Worm (Caenorhabditis elegans) whole organism, early embryonic: Measurements from ENCODE around the gene clec-181.

Source experiments
- B0310.2 ChIP-seq: sonication (generic microtip); optimal IDR thresholded peaks from 2 replicates; lab custom pipeline; 2016; ENCODE audit warnings: mild to moderate bottlenecking, missing genetic modification characterization, missing compliant biosample characterization
- F13C5.2 ChIP-seq: sonication (generic microtip); optimal IDR thresholded peaks from 2 replicates; lab custom pipeline; 2017; ENCODE audit warnings: mild to moderate bottlenecking, missing genetic modification characterization, inconsistent platforms, missing compliant biosample characterization
- aly-1 ChIP-seq: sonication (generic microtip); optimal IDR thresholded peaks from 2 replicates; lab custom pipeline; 2016; ENCODE audit warnings: missing genetic modification characterization, missing compliant biosample characterization
- ama-1 ChIP-seq: fragments of 150-350 bp; optimal IDR thresholded peaks from 2 replicates; lab custom pipeline; 2014
- ceh-13 ChIP-seq: fragments of 200-800 bp; sonication (Bioruptor generic); optimal IDR thresholded peaks from 2 replicates; lab custom pipeline; 2018; ENCODE audit warnings: mild to moderate bottlenecking, missing genetic modification characterization, missing compliant biosample characterization
- ceh-36 ChIP-seq: sonication (generic microtip); optimal IDR thresholded peaks from 2 replicates; lab custom pipeline; 2016; ENCODE audit warnings: missing genetic modification characterization, inconsistent platforms, missing compliant biosample characterization
- ets-7 ChIP-seq: sonication (generic microtip); optimal IDR thresholded peaks from 2 replicates; lab custom pipeline; 2016; ENCODE audit warnings: missing genotype, missing genetic modification characterization, missing compliant biosample characterization
- flt-1 ChIP-seq: fragments of 200-800 bp; sonication (Bioruptor generic); IDR thresholded peaks from 2 replicates; pipeline ENCODE4 v1.3.6; 2022; ENCODE audit warnings: missing genetic modification characterization, missing compliant biosample characterization
- hmbx-1 ChIP-seq: sonication (generic microtip); optimal IDR thresholded peaks from 2 replicates; lab custom pipeline; 2016; ENCODE audit warnings: mild to moderate bottlenecking, missing genetic modification characterization, missing compliant biosample characterization
- hmg-4 ChIP-seq: fragments of 200-800 bp; sonication (Bioruptor generic); optimal IDR thresholded peaks from 2 replicates; lab custom pipeline; 2018; ENCODE audit warnings: mild to moderate bottlenecking, missing genetic modification characterization, missing compliant biosample characterization
- hnd-1 ChIP-seq: sonication (generic microtip); optimal IDR thresholded peaks from 2 replicates; lab custom pipeline; 2016; ENCODE audit warnings: missing genetic modification characterization, missing compliant biosample characterization
- pes-1 ChIP-seq: fragments of 200-800 bp; sonication (Bioruptor generic); IDR thresholded peaks from 2 replicates; pipeline ENCODE4 v1.3.6; 2022; ENCODE audit warnings: missing genetic modification reagents, missing genetic modification characterization, missing compliant biosample characterization
- scrt-1 ChIP-seq: fragments of 200-800 bp; sonication (Bioruptor generic); IDR thresholded peaks from 2 replicates; pipeline ENCODE4 v1.3.6; 2022; ENCODE audit warnings: missing genetic modification characterization, missing compliant biosample characterization
- sea-1 ChIP-seq: fragments of 200-800 bp; sonication (Bioruptor generic); conservative IDR thresholded peaks from 2 replicates; pipeline ENCODE4 v1.3.6; 2022; ENCODE audit warnings: missing genetic modification characterization, missing compliant biosample characterization
- tbx-11 ChIP-seq: fragments of 200-800 bp; sonication (Bioruptor generic); IDR thresholded peaks from 2 replicates; pipeline ENCODE4 v1.3.6; 2022; ENCODE audit warnings: missing genetic modification characterization, missing compliant biosample characterization
- tbx-37 ChIP-seq: fragments of 200-800 bp; sonication (Bioruptor generic); conservative IDR thresholded peaks from 2 replicates; pipeline ENCODE4 v1.3.6; 2022; ENCODE audit warnings: missing genetic modification reagents, missing genetic modification characterization, missing compliant biosample characterization
- tra-4 ChIP-seq: sonication (generic microtip); optimal IDR thresholded peaks from 2 replicates; lab custom pipeline; 2017; ENCODE audit warnings: missing genetic modification characterization, missing compliant biosample characterization

Gene clec-181

DNA sequence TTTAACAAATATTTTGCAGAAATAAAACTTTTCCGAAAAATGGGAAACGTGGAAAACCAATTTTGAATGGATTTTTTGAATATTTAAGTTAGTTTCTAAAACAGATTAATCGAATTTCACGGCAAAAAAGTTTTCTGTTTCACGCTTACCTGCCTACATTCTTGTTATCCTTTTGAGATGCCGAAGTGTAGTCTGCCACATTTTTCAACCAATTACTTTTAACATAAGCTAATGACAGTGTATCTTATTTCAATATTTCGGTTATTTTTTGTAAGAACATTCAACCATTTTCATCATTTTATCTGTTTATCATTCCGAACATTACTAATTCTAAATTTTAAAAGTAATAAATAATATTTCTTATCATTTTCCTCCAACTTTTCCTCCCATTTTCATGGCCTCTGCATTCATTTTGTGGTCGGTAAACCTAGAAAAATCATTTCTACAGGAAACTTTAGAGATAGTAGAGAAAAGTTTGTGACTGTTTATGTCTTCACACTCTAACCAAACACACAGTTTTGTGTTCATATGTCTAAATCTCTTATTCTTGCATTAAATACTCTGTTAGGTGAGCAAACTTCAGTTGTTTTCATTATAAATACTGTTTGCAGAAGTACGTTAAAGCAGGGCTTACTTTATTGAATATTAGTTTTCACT, 16.1 kb downstream of the clec-181 start, which contains the start of the genes F42A9.17 and cyp-33E2:
Gene F42A9.17 (minus strand): TSS at position 51 of the 657 bp plus-strand sequence.
Gene cyp-33E2 (plus strand): TSS at position 449 of the 657 bp plus-strand sequence.
- TF ChIP-seq ceh-36 = no peak
- no peak for TF ChIP-seq F13C5.2 (tag; lab: Kevin White, UChicago)
- no peak for TF ChIP-seq hnd-1 (tag; lab: Kevin White, UChicago)
- TF ChIP-seq aly-1 (tag; lab: Kevin White, UChicago) = no peak
- TF ChIP-seq tbx-37 = no peak
- TF ChIP-seq tra-4 = no peak
- TF ChIP-seq tbx-11 (GFP tag; lab: Robert Waterston, UW) = no peak
- no peak for TF ChIP-seq pes-1 (GFP tag; lab: Robert Waterston, UW)
- no peak for TF ChIP-seq sea-1
- TF ChIP-seq hmg-4 (GFP tag; lab: Kevin White, UChicago) = no peak
- no peak for TF ChIP-seq scrt-1 (GFP tag; lab: Robert Waterston, UW)
- no peak for TF ChIP-seq hmbx-1 (tag; lab: Kevin White, UChicago)
- no peak for TF ChIP-seq B0310.2 (tag; lab: Kevin White, UChicago)
- TF ChIP-seq flt-1 (GFP tag; lab: Robert Waterston, UW) = no peak
- TF ChIP-seq ets-7 (tag; lab: Kevin White, UChicago) = no peak

- TF ChIP-seq tbx-37 (no peak), tbx-11 (GFP tag; lab: Robert Waterston, UW) (no peak), aly-1 (tag; lab: Kevin White, UChicago) (no peak), ama-1 (lab: Kevin White, UChicago) (no peak), F13C5.2 (tag; lab: Kevin White, UChicago) (no peak), flt-1 (GFP tag; lab: Robert Waterston, UW) (no peak), ets-7 (tag; lab: Kevin White, UChicago) (no peak), ceh-13 (GFP tag; lab: Kevin White, UChicago) (no peak), ceh-36 (no peak), sea-1 (no peak)
Observed at ce11 chrIV:8614680-8615079, 18.8 kb downstream of the clec-181 start, which contains the start of gene cyp-33E3. Gene cyp-33E3 (plus strand): TSS chrIV:8614995.

DNA sequence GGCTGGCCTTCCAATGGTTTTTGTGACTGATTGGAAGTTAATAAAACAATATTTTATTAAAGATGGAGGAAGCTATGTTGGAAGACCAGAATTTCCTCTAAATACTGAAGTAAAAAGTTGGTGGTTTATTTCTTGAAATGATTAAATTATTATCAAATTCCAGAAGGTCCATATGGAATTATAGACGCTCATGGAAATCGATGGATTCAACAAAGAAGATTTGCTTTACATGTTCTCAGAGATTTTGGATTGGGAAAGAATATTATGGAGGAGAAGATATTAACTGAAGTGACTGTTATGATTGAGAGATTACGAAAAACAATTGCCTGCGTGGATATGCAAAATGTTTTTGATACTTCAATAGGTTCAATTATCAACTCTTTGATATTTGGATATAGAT, 19.4 kb downstream of the clec-181 start:
- no peak for TF ChIP-seq ceh-13 (GFP tag; lab: Kevin White, UChicago)
- no peak for TF ChIP-seq hmbx-1 (tag; lab: Kevin White, UChicago)
- no peak for TF ChIP-seq hmg-4 (GFP tag; lab: Kevin White, UChicago)
- no peak for TF ChIP-seq F13C5.2 (tag; lab: Kevin White, UChicago)
- TF ChIP-seq tbx-11 (GFP tag; lab: Robert Waterston, UW) = no peak
- no peak for TF ChIP-seq B0310.2 (tag; lab: Kevin White, UChicago)
- no peak for TF ChIP-seq sea-1

- TF ChIP-seq ceh-13 (GFP tag; lab: Kevin White, UChicago) (no peak), scrt-1 (GFP tag; lab: Robert Waterston, UW) (no peak), hnd-1 (tag; lab: Kevin White, UChicago) (no peak), B0310.2 (tag; lab: Kevin White, UChicago) (no peak), ceh-36 (no peak), aly-1 (tag; lab: Kevin White, UChicago) (no peak), hmg-4 (GFP tag; lab: Kevin White, UChicago) (no peak), F13C5.2 (tag; lab: Kevin White, UChicago) (no peak), tra-4 (no peak), ets-7 (tag; lab: Kevin White, UChicago) (no peak), ama-1 (lab: Kevin White, UChicago) (no peak), flt-1 (GFP tag; lab: Robert Waterston, UW) (no peak), hmbx-1 (tag; lab: Kevin White, UChicago) (no peak), pes-1 (GFP tag; lab: Robert Waterston, UW) (no peak), tbx-37 (no peak), sea-1 (no peak), tbx-11 (GFP tag; lab: Robert Waterston, UW) (no peak)
Observed at ce11 chrIV:8617047-8617446, 21.2 kb downstream of the clec-181 start, which contains the start of the genes F42A9.7 and F42A9.3. Gene F42A9.7 (minus strand): TSS chrIV:8617147. Gene F42A9.3 (plus strand): TSS chrIV:8617260.

DNA sequence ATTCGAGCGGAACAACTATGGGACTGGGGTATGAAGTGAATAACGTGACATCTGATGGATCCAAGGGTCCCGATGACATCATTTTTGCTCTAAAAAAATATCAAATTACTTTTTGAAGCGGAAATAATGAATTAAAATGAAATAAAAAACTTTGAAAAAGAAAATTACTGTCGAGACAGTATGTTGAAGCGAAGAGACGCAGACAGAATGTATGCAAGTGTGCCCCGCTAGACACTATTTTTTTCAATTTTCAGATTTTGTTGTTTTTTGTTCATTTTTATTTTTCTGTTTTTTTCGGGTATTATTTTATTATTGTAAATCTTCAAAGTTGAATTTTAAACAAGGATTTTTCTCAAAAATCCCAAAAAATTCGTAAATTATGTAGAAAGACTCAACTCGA, 22.8 kb downstream of the clec-181 start, which contains the start of gene F42A9.8:
Gene F42A9.8 (minus strand): TSS at position 88 of the 400 bp plus-strand sequence.
- TF ChIP-seq flt-1 (GFP tag; lab: Robert Waterston, UW) (no peak), pes-1 (GFP tag; lab: Robert Waterston, UW) (no peak), hmbx-1 (tag; lab: Kevin White, UChicago) (no peak), ama-1 (lab: Kevin White, UChicago) (no peak), B0310.2 (tag; lab: Kevin White, UChicago) (no peak), ceh-13 (GFP tag; lab: Kevin White, UChicago) (no peak), ets-7 (tag; lab: Kevin White, UChicago) (no peak), hnd-1 (tag; lab: Kevin White, UChicago) (no peak), hmg-4 (GFP tag; lab: Kevin White, UChicago) (no peak), tbx-37 (no peak), tbx-11 (GFP tag; lab: Robert Waterston, UW) (no peak), F13C5.2 (tag; lab: Kevin White, UChicago) (no peak), tra-4 (no peak), ceh-36 (no peak), sea-1 (no peak), scrt-1 (GFP tag; lab: Robert Waterston, UW) (no peak)

DNA sequence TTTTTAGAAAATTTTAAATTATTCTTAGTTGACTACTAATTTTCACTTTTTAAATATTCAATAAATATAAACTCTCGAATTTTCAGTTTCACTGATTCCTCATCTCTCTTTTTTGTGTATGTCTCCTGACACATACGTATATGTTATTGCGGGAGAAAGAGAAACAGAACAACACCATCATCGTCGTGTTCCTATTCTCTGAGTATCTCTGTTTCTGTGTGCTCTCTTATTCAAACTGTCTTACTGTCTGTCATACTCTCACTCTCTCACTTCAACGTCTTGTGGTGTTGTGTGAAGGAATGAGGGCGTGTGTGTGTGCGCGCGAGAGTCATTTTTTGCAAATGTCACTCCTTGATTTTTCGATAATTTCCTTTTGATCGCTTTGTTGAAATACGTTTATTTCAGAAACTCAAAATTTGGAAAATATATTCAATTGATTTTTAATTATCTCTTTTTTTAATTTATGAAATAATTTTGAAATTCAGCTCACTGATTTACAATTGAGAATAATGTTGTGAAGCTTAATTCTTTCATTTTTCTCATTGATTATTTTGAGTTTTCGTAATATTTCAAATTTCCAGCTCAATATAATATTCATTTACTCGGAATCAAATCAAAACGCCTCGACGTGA, 24.4 kb downstream of the clec-181 start, which contains the start of gene lin-49:
Gene lin-49 (plus strand): TSS at position 582 of the 632 bp plus-strand sequence.
- TF ChIP-seq sea-1 (no peak), flt-1 (GFP tag; lab: Robert Waterston, UW) (no peak), tra-4 (no peak), tbx-37 (no peak), ets-7 (tag; lab: Kevin White, UChicago) (no peak), ceh-36 (no peak), hmbx-1 (tag; lab: Kevin White, UChicago) (no peak), scrt-1 (GFP tag; lab: Robert Waterston, UW) (no peak), pes-1 (GFP tag; lab: Robert Waterston, UW) (no peak), hnd-1 (tag; lab: Kevin White, UChicago) (no peak), F13C5.2 (tag; lab: Kevin White, UChicago) (no peak), tbx-11 (GFP tag; lab: Robert Waterston, UW) (no peak), ceh-13 (GFP tag; lab: Kevin White, UChicago) (no peak), B0310.2 (tag; lab: Kevin White, UChicago) (no peak), hmg-4 (GFP tag; lab: Kevin White, UChicago) (no peak), aly-1 (tag; lab: Kevin White, UChicago) (no peak), ama-1 (lab: Kevin White, UChicago) (no peak)
